Worm (Caenorhabditis elegans): Measurements from ENCODE around the gene grl-23.
A peak's percentile ranks its signal among the peaks of the same experiment; 100 is the strongest.

The grl-23 gene

ce11 chrV:12538984-12539852 is 37.5 kb downstream of the grl-23 start (continued):
- TF ChIP-seq lin-15B (tag; optimal IDR thresholded peaks at IDR 0.05) (no peak), mes-2 (tag; optimal IDR thresholded peaks at IDR 0.05; ENCODE audit: poor library complexity, severe bottlenecking) (peak; percentile 8), daf-19 (GFP tag; conservative IDR thresholded peaks at IDR 0.05) (no peak), lin-39 (tag; optimal IDR thresholded peaks at IDR 0.05) (no peak), jun-1 (tag; optimal IDR thresholded peaks at IDR 0.05) (no peak), nhr-41 (GFP tag; IDR thresholded peaks at IDR 0.05) (no peak), F10B5.3 (tag; optimal IDR thresholded peaks at IDR 0.05) (no peak), Y105C5A.15 (GFP tag; IDR thresholded peaks at IDR 0.05) (no peak), nhr-76 (tag; optimal IDR thresholded peaks at IDR 0.05) (no peak), daf-16 (GFP tag; optimal IDR thresholded peaks at IDR 0.05) (no peak), daf-16 (tag; optimal IDR thresholded peaks at IDR 0.05) (peak; percentile 22), ces-1 (GFP tag; optimal IDR thresholded peaks at IDR 0.05) (no peak), F37D6.2 (tag; optimal IDR thresholded peaks at IDR 0.05) (no peak), F44E2.7 (GFP tag; IDR thresholded peaks at IDR 0.05) (no peak), saeg-2 (GFP tag; IDR thresholded peaks at IDR 0.05) (no peak), nhr-77 (tag; optimal IDR thresholded peaks at IDR 0.05) (no peak), ztf-7 (tag; optimal IDR thresholded peaks at IDR 0.05) (no peak), lin-13 (GFP tag; optimal IDR thresholded peaks at IDR 0.05) (no peak)

- TF ChIP-seq nhr-28 (tag; optimal IDR thresholded peaks at IDR 0.05) (peak; percentile 27), duxl-1 (tag; optimal IDR thresholded peaks at IDR 0.05; ENCODE audit: poor library complexity) (no peak)
These were observed 39.2 kb downstream of the grl-23 start for ce11 chrV:12537505-12537904.

DNA sequence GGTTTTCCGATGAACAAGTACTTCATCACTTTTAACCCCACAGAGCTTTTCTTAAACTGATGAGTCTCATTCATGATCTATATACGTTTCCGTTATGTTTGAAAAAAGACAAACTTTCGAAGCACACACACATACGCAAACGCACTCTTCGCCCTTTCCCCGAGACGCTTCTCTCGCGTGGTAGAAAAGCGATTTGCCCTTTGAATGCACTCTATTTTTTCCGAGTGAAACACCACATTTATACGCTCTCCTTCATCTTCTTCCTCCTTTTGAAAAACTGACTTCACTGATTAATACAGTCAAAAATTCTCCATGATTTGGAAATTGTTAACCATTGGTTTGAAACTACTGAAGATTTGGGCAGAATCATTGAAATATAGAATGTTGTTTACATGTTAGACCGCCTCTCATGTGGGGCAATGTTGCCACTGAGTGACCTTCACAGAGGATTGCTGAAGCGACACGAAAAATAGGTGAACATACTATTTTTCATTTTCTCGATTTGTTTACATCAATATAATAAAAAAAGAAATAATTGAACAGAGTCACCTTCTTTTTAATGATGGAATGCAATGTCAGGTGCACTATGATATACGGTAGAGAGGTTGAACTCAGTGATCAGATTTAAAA is 40.2 kb downstream of the grl-23 start:
- TF ChIP-seq F10B5.3 (tag; optimal IDR thresholded peaks at IDR 0.05) = no peak
- no peak for TF ChIP-seq dmd-9 (GFP tag; IDR thresholded peaks at IDR 0.05)
- TF ChIP-seq daf-19 (GFP tag; conservative IDR thresholded peaks at IDR 0.05) = no peak
- TF ChIP-seq lsy-2 (tag; optimal IDR thresholded peaks at IDR 0.05) = no peak
- peak; percentile 11 for TF ChIP-seq nhr-28 (tag; optimal IDR thresholded peaks at IDR 0.05)
- no peak for TF ChIP-seq daf-16 (GFP tag; optimal IDR thresholded peaks at IDR 0.05)
- TF ChIP-seq daf-16 (tag; optimal IDR thresholded peaks at IDR 0.05) = peak; percentile 70
- no peak for TF ChIP-seq mdt-29 (GFP tag; IDR thresholded peaks at IDR 0.05)
- TF ChIP-seq ztf-11 (tag; optimal IDR thresholded peaks at IDR 0.05) = no peak
- peak in 1 of 2 experiments; percentile 94 for TF ChIP-seq unc-62 (GFP tag; optimal IDR thresholded peaks at IDR 0.05 in 1 of 2)
- no peak for TF ChIP-seq unc-62 (tag; optimal IDR thresholded peaks at IDR 0.05)
- TF ChIP-seq nhr-10 (tag; optimal IDR thresholded peaks at IDR 0.05) = no peak

DNA sequence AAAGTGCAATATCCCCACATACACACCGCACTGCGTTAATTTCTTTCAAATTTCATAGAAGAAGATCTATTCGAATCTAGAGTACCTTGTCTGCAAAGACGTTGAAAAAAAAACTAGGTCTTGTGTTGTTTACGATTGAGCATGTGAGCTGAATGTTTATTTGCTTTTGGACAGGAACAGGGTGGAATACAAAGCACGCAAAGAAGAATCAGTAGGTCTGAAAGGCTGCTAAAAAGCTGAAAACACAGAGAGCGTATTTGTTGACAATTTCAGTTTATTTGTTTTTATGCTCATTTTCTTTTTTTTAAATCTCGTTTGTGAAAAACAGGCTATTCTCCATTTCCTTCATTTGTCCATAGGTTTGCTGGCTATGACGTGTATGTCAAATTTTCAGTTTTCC is 41.8 kb downstream of the grl-23 start:
- TF ChIP-seq dve-1 (tag; optimal IDR thresholded peaks at IDR 0.05; ENCODE audit: insufficient read depth) (peak; percentile 4), unc-62 (GFP tag; optimal IDR thresholded peaks at IDR 0.05 in 1 of 2) (peak in 1 of 2 experiments; percentile 71), unc-62 (tag; optimal IDR thresholded peaks at IDR 0.05) (no peak), daf-16 (GFP tag; optimal IDR thresholded peaks at IDR 0.05) (no peak), daf-16 (tag; optimal IDR thresholded peaks at IDR 0.05) (peak; percentile 52), daf-12 (tag; optimal IDR thresholded peaks at IDR 0.05) (no peak), hlh-30 (tag; optimal IDR thresholded peaks at IDR 0.05; ENCODE audit: insufficient read depth) (peak; percentile 23), F44E2.7 (GFP tag; IDR thresholded peaks at IDR 0.05) (no peak)

DNA sequence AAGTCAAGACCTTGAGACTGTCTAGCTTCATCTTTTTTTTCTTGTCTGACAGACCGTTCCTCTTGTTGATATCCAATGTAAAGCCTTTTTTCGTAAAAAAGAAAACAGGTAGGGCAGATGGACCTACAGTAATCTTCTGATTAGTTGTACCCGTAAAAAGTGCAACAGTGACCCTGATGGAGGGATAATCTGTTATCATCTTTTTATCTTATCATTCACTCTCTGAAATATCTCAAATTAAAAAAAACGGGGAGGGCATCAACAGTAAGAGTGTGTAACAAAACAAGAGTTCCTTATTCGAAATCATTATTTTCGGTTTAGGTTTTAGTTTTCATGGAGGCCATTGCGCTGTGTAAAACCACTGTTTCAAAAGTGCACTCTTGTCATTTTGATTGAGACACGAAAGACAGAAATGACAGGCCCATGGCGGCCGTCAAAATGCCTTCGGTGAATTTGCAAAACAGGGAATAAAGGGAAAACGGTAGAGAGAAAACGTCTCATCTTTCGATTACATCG is 43.0 kb downstream of the grl-23 start:
- TF ChIP-seq lsy-2 (tag; optimal IDR thresholded peaks at IDR 0.05) (peak in 1 of 2 experiments; percentile 46), nhr-25 (tag; optimal IDR thresholded peaks at IDR 0.05; ENCODE audit: borderline replicate concordance, insufficient read depth) (peak; percentile 72), hlh-30 (tag; optimal IDR thresholded peaks at IDR 0.05; ENCODE audit: insufficient read depth) (no peak), dmd-6 (GFP tag; IDR thresholded peaks at IDR 0.05) (peak; percentile 49; the same call in 1 of the 2 replicates), lin-38 (GFP tag; IDR thresholded peaks at IDR 0.05) (no peak), unc-62 (GFP tag; optimal IDR thresholded peaks at IDR 0.05 in 1 of 2) (peak in 1 of 2 experiments; percentile 98), unc-62 (tag; optimal IDR thresholded peaks at IDR 0.05) (no peak), mep-1 (tag; optimal IDR thresholded peaks at IDR 0.05) (peak; percentile 3), nhr-48 (tag; optimal IDR thresholded peaks at IDR 0.05) (peak; percentile 68), hlh-11 (tag; optimal IDR thresholded peaks at IDR 0.05) (peak; percentile 56)
